Fruit fly (Drosophila melanogaster) S2 (cell line): ENCODE measurements around the gene CG42591.

Experiments
- CG8478 ChIP-seq: fragments of >200 bp; optimal IDR thresholded peaks from 2 replicates; lab custom pipeline; 2018
- CTCF ChIP-seq, 2 experiments: fragments of >200 bp; optimal IDR thresholded peaks; 2 replicates each; lab custom pipeline; 2018

dm6 chr3L:8041461-8042110, 28.2 kb downstream of the CG42591 start:
- TF ChIP-seq CG8478 (lab: Kevin White, UChicago) (no peak), CTCF (optimal IDR thresholded peaks at IDR 0.05; lab: Kevin White, UChicago) (no peak)
